Fruit fly (Drosophila melanogaster): ENCODE data around the gene CG7058.

DNA sequence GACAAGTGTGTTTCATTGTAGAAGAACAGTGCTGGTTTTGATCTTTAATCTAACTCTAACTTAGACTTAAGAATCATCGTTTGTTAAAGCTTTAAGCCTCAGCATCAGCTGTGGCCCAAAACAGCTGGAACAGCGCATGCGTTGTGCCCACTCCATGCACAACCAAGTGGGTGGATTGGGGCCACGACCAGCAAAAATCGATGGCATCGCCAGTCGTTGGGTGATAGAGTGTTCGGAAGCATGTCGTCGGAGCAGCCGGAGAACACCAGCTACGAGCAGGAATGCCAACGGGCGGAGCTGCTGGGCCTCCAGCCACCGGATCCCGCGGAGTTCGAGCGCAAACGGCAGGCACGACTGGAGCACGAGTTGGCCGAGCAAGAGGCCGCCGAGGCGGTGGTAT is 53.6 kb downstream of the CG7058 start, which contains the start of gene CG32544:
- TF ChIP-seq Myc (optimal IDR thresholded peaks at IDR 0.05) (no peak), ttk (optimal IDR thresholded peaks at IDR 0.05) (no peak), Sin3A (optimal IDR thresholded peaks at IDR 0.05) (no peak), insv (optimal IDR thresholded peaks at IDR 0.05) (no peak), psq (optimal IDR thresholded peaks at IDR 0.05) (no peak), h (optimal IDR thresholded peaks at IDR 0.05) (no peak)
